Fruit fly (Drosophila melanogaster) whole organism, adult: Measurements from ENCODE around the gene Snx17.

ENCODE experiments used
- CG11617 ChIP-seq: fragments of 200-800 bp; sonication (Bioruptor generic); optimal IDR thresholded peaks from 2 replicates; lab custom pipeline; 2017; ENCODE audit warnings: mild to moderate bottlenecking, missing biosample characterization, missing genetic modification reagents, missing genetic modification characterization
- CG12768 ChIP-seq: fragments of 200-800 bp; sonication (Bioruptor generic); optimal IDR thresholded peaks from 2 replicates; lab custom pipeline; 2017; ENCODE audit warnings: missing biosample characterization, missing genetic modification characterization, mild to moderate bottlenecking, moderate library complexity, missing genetic modification reagents
- CG14711 ChIP-seq: fragments of 200-800 bp; sonication (Bioruptor generic); optimal IDR thresholded peaks from 2 replicates; lab custom pipeline; 2018; ENCODE audit warnings: missing biosample characterization, mild to moderate bottlenecking, missing genetic modification characterization, moderate library complexity
- CG1620 ChIP-seq: fragments of 200-800 bp; sonication (Bioruptor generic); optimal IDR thresholded peaks from 2 replicates; lab custom pipeline; 2016; ENCODE audit warnings: missing biosample characterization, missing genetic modification characterization
- CG33017 ChIP-seq: fragments of 200-800 bp; sonication (Bioruptor generic); optimal IDR thresholded peaks from 2 replicates; lab custom pipeline; 2018; ENCODE audit warnings: missing biosample characterization, mild to moderate bottlenecking, missing genetic modification characterization, moderate library complexity
- CG5204 ChIP-seq: fragments of 200-800 bp; sonication (Bioruptor generic); optimal IDR thresholded peaks from 2 replicates; lab custom pipeline; 2016; ENCODE audit warnings: missing biosample characterization, missing genetic modification characterization
- CG7045 ChIP-seq: fragments of 200-800 bp; sonication (Bioruptor generic); optimal IDR thresholded peaks from 2 replicates; lab custom pipeline; 2017; ENCODE audit warnings: missing biosample characterization, mild to moderate bottlenecking, missing genetic modification characterization
- CG7101 ChIP-seq: fragments of 200-800 bp; sonication (Bioruptor generic); optimal IDR thresholded peaks from 2 replicates; lab custom pipeline; 2018; ENCODE audit warnings: missing biosample characterization, mild to moderate bottlenecking, missing genetic modification characterization, moderate library complexity
- Clk ChIP-seq: fragments of 200-800 bp; sonication (Bioruptor generic); optimal IDR thresholded peaks from 2 replicates; lab custom pipeline; 2017; ENCODE audit warnings: missing biosample characterization, missing genetic modification characterization
- Crg-1 ChIP-seq: fragments of 200-800 bp; sonication (Bioruptor generic); optimal IDR thresholded peaks from 2 replicates; lab custom pipeline; 2016; ENCODE audit warnings: missing biosample characterization, missing genetic modification characterization
- Hr96 ChIP-seq: fragments of 200-800 bp; sonication (Bioruptor generic); optimal IDR thresholded peaks from 2 replicates; lab custom pipeline; 2016; ENCODE audit warnings: missing biosample characterization, missing genetic modification characterization
- Mnt ChIP-seq: fragments of 200-800 bp; sonication (Bioruptor generic); optimal IDR thresholded peaks from 2 replicates; lab custom pipeline; 2016; ENCODE audit warnings: missing biosample characterization, mild to moderate bottlenecking, missing genetic modification characterization
- bab1 ChIP-seq: fragments of 200-800 bp; sonication (Bioruptor generic); optimal IDR thresholded peaks from 3 replicates; lab custom pipeline; 2019; ENCODE audit warnings: missing biosample characterization, mild to moderate bottlenecking, missing genetic modification characterization, moderate library complexity
- cic ChIP-seq: fragments of 200-800 bp; sonication (Bioruptor generic); optimal IDR thresholded peaks from 2 replicates; lab custom pipeline; 2017; ENCODE audit warnings: missing biosample characterization, mild to moderate bottlenecking, missing genetic modification characterization, moderate library complexity
- cnc ChIP-seq, 2 experiments: fragments of >200 bp; optimal IDR thresholded peaks; 2 replicates each; lab custom pipeline; 2017
- kay ChIP-seq: fragments of 200-800 bp; sonication (Bioruptor generic); peaks from one replicate; lab custom pipeline; 2016; ENCODE audit warnings: missing biosample characterization, missing genetic modification characterization, borderline replicate concordance
- ovo ChIP-seq: fragments of 200-800 bp; sonication (Bioruptor generic); optimal IDR thresholded peaks from 2 replicates; lab custom pipeline; 2016; ENCODE audit warnings: missing biosample characterization, missing genetic modification characterization
- pad ChIP-seq: fragments of 200-800 bp; sonication (Bioruptor generic); optimal IDR thresholded peaks from 3 replicates; lab custom pipeline; 2017; ENCODE audit warnings: missing biosample characterization, missing genetic modification characterization, mild to moderate bottlenecking, moderate library complexity, missing genetic modification reagents
- tj ChIP-seq: fragments of 200-800 bp; sonication (Bioruptor generic); optimal IDR thresholded peaks from 3 replicates; lab custom pipeline; 2017; ENCODE audit warnings: missing biosample characterization, mild to moderate bottlenecking, missing genetic modification characterization, moderate library complexity
- toe ChIP-seq: fragments of 200-800 bp; sonication (Bioruptor generic); optimal IDR thresholded peaks from 2 replicates; lab custom pipeline; 2016; ENCODE audit warnings: missing biosample characterization, missing genetic modification characterization

The Snx17 gene

DNA sequence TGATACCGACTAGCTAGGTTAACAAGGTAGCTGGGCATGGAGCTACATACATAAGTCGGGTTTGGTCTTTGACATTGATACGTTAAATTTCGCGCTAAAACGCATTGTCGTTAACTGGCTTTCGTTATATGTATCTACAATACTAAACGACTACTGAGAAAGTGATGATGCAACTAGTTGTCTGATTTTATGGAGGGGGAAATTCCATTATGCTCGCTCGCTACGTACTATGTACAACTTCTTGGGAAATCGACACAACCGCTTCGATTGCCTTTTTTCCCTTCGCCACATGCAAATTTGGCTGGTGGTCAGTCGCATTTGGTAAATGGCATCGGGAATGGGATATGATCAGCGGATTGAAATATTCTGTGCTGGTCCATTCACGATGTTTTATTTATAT is 13.2 kb upstream of the Snx17 start:
- TF ChIP-seq tj (GFP tag; lab: Kevin White, UChicago) (peak; percentile 77), Hr96 (GFP tag; lab: Kevin White, UChicago) (no peak)

dm6 chr2L:10210631-10211557 is 4.1 kb upstream of the Snx17 start, which contains the start of the genes CG5727 and ath:
Gene CG5727, minus strand, starts transcription at chr2L:10210681.
Gene ath, plus strand, starts transcription at chr2L:10211143.
- TF ChIP-seq tj (GFP tag; lab: Kevin White, UChicago): no peak
- no peak for TF ChIP-seq CG7101 (tag; lab: Kevin White, UChicago)
- no peak for TF ChIP-seq cnc (optimal IDR thresholded peaks at IDR 0.05; lab: Kevin White, UChicago)
- TF ChIP-seq CG12768 (GFP tag; lab: Kevin White, UChicago): no peak
- peak; percentile 67 for TF ChIP-seq kay
- peak; percentile 85 for TF ChIP-seq CG14711 (tag; lab: Kevin White, UChicago)
- peak; percentile 11 for TF ChIP-seq CG1620 (GFP tag; lab: Kevin White, UChicago)
- no peak for TF ChIP-seq bab1 (GFP tag; lab: Kevin White, UChicago)
- TF ChIP-seq toe: no peak
- TF ChIP-seq CG7045 (GFP tag; lab: Kevin White, UChicago): peak; percentile 17
- TF ChIP-seq Clk (GFP tag; lab: Kevin White, UChicago): no peak
- no peak for TF ChIP-seq pad (GFP tag; lab: Kevin White, UChicago)
- peak; percentile 15 for TF ChIP-seq Mnt (GFP tag; lab: Kevin White, UChicago)
- peak; percentile 21 for TF ChIP-seq CG11617
- TF ChIP-seq Crg-1: peak; percentile 11

DNA sequence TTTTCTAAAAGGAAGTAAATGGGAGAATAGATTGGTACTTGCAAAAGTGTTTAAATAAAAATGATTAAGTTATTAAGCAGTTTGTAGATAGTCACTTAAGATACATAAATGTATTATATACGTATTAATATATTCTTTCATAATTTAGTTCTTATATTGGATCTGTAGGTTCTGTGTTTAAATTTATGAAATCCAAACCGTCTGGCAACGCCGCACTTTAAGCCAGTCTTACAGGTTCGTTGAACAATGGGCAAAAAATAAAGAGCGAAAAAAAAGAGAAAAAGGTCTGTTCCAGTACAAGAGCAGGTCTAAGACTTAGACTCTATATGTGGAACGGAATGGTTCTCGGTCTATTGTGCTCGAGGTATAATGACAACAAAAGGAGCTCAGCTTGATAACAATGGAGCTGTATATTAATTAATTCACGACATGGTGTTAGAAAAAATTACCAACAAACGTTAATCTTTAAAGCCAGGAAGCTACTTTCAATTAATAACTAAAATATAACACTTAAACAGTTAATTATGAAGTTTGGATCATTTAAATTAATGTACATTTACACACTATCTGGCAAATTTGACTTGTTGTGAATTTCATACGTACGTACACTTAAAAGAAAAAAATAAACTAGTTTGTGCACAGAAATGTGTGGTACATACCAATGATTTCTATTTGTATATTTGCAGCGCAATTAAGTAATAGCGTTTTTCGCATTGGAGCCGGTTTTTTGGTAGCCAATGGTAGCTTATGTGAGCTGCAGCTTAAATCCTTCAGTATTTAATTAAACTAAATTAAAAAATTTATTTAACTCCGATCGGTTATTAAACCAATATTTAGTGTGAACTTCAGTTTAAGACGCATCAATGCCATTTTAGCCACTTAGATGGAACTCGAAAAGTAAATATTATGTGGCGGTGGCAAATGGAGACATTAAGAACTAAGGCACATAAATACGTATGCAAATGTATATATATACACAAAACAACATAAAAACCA is 2.3 kb upstream of the Snx17 start, which contains the start of gene CG5731:
Gene CG5731 (minus strand): TSS at position 946 of the 996 bp plus-strand sequence.
- TF ChIP-seq kay (peak; percentile 76), CG5204 (no peak), CG12768 (GFP tag; lab: Kevin White, UChicago) (no peak), CG33017 (tag; lab: Kevin White, UChicago) (no peak), CG1620 (GFP tag; lab: Kevin White, UChicago) (no peak)

DNA sequence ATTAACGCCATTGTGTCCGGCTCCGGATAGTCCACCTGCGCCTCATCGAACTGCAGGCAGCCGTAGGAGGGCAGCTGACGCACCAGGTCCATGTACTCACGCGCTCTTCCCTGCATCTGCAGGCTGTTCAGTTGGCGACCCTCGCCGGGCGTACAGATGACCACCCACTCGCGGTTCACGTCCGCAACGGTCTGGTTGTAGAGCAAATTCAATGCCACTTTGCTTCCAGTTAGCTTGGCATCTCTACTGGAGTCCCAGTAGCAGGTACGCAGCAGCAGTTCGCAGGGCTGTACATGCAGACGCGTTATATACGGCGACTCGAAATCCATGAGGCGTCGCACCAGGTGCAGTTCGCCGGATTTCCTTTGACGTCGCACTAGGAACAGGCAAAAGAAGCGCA is 821 bp downstream of the Snx17 start:
- TF ChIP-seq CG5204: no peak
- no peak for TF ChIP-seq CG14711 (tag; lab: Kevin White, UChicago)
- TF ChIP-seq pad (GFP tag; lab: Kevin White, UChicago): no peak
- no peak for TF ChIP-seq CG11617
- TF ChIP-seq cic (GFP tag; lab: Kevin White, UChicago): no peak
- TF ChIP-seq Hr96 (GFP tag; lab: Kevin White, UChicago): no peak
- TF ChIP-seq kay: no peak
- TF ChIP-seq CG7045 (GFP tag; lab: Kevin White, UChicago): no peak
- no peak for TF ChIP-seq toe
- no peak for TF ChIP-seq CG12768 (GFP tag; lab: Kevin White, UChicago)
- TF ChIP-seq ovo (GFP tag; lab: Kevin White, UChicago): no peak
- TF ChIP-seq cnc (optimal IDR thresholded peaks at IDR 0.05; lab: Kevin White, UChicago): no peak
- TF ChIP-seq bab1 (GFP tag; lab: Kevin White, UChicago): no peak
- TF ChIP-seq Clk (GFP tag; lab: Kevin White, UChicago): no peak
- no peak for TF ChIP-seq CG1620 (GFP tag; lab: Kevin White, UChicago)
- no peak for TF ChIP-seq tj (GFP tag; lab: Kevin White, UChicago)
- no peak for TF ChIP-seq CG33017 (tag; lab: Kevin White, UChicago)
- no peak for TF ChIP-seq Crg-1

DNA sequence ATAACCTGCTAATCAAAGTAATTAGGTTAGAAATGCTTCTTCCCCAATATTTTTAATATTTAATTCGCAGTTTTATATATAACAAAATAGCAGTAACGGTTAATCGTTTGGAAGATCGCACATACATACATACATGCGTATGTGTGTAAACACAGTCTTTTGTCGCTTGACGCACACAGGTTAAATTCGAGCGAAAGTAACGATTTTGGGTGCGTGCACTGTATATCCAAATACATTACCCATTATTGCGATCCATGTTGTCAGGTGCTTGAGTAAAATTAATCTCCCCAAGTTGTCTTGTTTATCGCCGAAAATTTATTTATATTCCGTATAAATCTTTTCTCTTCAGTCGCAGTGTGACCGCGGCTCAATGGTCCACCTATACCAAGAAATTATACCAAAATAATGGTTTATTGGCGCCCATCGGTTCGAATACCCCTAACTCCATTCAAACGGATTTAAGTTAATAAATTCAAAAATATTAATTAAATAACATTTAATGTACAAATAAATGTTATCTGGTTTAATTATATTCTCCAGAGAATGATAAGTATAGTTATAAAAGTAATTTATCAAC is 2.7 kb downstream of the Snx17 start, which contains the start of gene CG34159:
Gene CG34159 (minus strand): TSS at position 385 of the 577 bp plus-strand sequence.
- TF ChIP-seq tj (GFP tag; lab: Kevin White, UChicago) (no peak), CG33017 (tag; lab: Kevin White, UChicago) (no peak), CG7045 (GFP tag; lab: Kevin White, UChicago) (no peak), Mnt (GFP tag; lab: Kevin White, UChicago) (no peak), CG12768 (GFP tag; lab: Kevin White, UChicago) (no peak), ovo (GFP tag; lab: Kevin White, UChicago) (peak; percentile 73), bab1 (GFP tag; lab: Kevin White, UChicago) (peak; percentile 42)
